Worm (Caenorhabditis elegans) whole organism, midembryonic: Measurements from ENCODE around the gene klp-20.

Experiments used
- T22C8.4 ChIP-seq: fragments of 200-800 bp; sonication (Bioruptor generic); IDR thresholded peaks from 2 replicates; pipeline ENCODE4 v1.3.6; 2022; ENCODE audit warnings: missing genetic modification characterization, missing compliant biosample characterization
- cog-1 ChIP-seq: sonication (generic microtip); optimal IDR thresholded peaks from 2 replicates; lab custom pipeline; 2016; ENCODE audit warnings: missing genetic modification characterization, missing compliant biosample characterization
- flt-1 ChIP-seq: fragments of 200-800 bp; sonication (Bioruptor generic); IDR thresholded peaks from 2 replicates; pipeline ENCODE4 v1.3.6; 2022; ENCODE audit warnings: missing genetic modification characterization, missing compliant biosample characterization
- klf-2 ChIP-seq: fragments of 200-800 bp; sonication (Bioruptor generic); conservative IDR thresholded peaks from 2 replicates; pipeline ENCODE4 v1.3.6; 2022; ENCODE audit warnings: missing genetic modification reagents, missing genetic modification characterization, missing compliant biosample characterization
- med-1 ChIP-seq: sonication (generic microtip); optimal IDR thresholded peaks from 2 replicates; lab custom pipeline; 2017; ENCODE audit warnings: missing genetic modification characterization, mild to moderate bottlenecking, missing compliant biosample characterization, antibody characterized with exemption, missing genetic modification reagents; ENCODE audit not compliant: insufficient read depth
- ref-1 ChIP-seq: fragments of 200-800 bp; sonication (Bioruptor generic); conservative IDR thresholded peaks from 2 replicates; pipeline ENCODE4 v1.3.6; 2022; ENCODE audit warnings: missing genetic modification reagents, missing genetic modification characterization, missing compliant biosample characterization
- tab-1 ChIP-seq: fragments of 200-800 bp; sonication (Bioruptor generic); IDR thresholded peaks from 2 replicates; pipeline ENCODE4 v1.3.6; 2022; ENCODE audit warnings: missing genetic modification characterization, missing compliant biosample characterization
- ztf-23 ChIP-seq: fragments of 200-800 bp; sonication (Bioruptor generic); IDR thresholded peaks from 2 replicates; pipeline ENCODE4 v1.3.6; 2022; ENCODE audit warnings: missing genetic modification reagents, missing genetic modification characterization, missing compliant biosample characterization
- ztf-29 ChIP-seq: fragments of 200-800 bp; sonication (Bioruptor generic); IDR thresholded peaks from 2 replicates; pipeline ENCODE4 v1.3.6; 2022; ENCODE audit warnings: missing genetic modification reagents, missing genetic modification characterization, missing compliant biosample characterization

DNA sequence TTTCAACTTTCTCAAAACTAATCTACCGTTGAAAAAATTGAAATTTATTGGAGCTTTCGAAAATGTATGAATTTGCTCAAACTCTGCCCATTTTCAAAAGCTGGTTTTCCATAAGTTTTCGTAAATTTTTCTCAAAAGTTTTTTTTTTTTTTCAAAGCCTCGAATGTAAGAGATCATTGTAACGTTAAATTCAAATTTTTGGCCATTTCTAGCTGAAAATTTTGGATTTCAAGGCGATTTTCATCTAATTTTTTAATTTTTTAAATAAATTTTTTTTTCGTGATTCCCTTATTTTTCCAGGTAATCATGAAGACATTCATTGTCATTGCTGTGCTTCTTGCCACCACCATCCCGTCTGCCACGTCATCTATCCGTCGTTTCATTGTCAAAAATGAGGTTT, 20.3 kb downstream of the klp-20 start, which contains the start of gene hpo-38:
- TF ChIP-seq flt-1 (GFP tag; lab: Robert Waterston, UW) (no peak), klf-2 (no peak), T22C8.4 (GFP tag; lab: Robert Waterston, UW) (no peak), cog-1 (tag; lab: Kevin White, UChicago) (no peak), tab-1 (GFP tag; lab: Robert Waterston, UW) (no peak), ztf-29 (GFP tag; lab: Robert Waterston, UW) (no peak), ztf-23 (GFP tag; lab: Robert Waterston, UW) (no peak), med-1 (no peak), ref-1 (GFP tag; lab: Robert Waterston, UW) (no peak)
